Worm (Caenorhabditis elegans) whole organism, L4 larva: ENCODE results near the gene nspg-7.2.

Source experiments
- F10B5.3 ChIP-seq: sonication (generic microtip); optimal IDR thresholded peaks from 2 replicates; lab custom pipeline; 2016; ENCODE audit warnings: mild to moderate bottlenecking, missing genetic modification characterization, missing compliant biosample characterization
- T26A8.4 ChIP-seq: fragments of 200-800 bp; sonication (Bioruptor generic); IDR thresholded peaks from 2 replicates; pipeline ENCODE4 v1.3.6; 2022; ENCODE audit warnings: missing genetic modification characterization, missing compliant biosample characterization
- Y105C5A.15 ChIP-seq: fragments of 200-800 bp; sonication (Bioruptor generic); IDR thresholded peaks from 2 replicates; pipeline ENCODE4 v1.3.6; 2022; ENCODE audit warnings: missing genetic modification characterization, missing compliant biosample characterization
- ZK337.2 ChIP-seq: fragments of 200-800 bp; sonication (Bioruptor generic); IDR thresholded peaks from 2 replicates; pipeline ENCODE4 v1.3.6; 2022; ENCODE audit warnings: missing genetic modification reagents, missing genetic modification characterization, missing compliant biosample characterization
- aha-1 ChIP-seq: fragments of 150-350 bp; peaks from one replicate; lab custom pipeline; 2014; ENCODE audit warnings: missing biosample characterization, missing genetic modification characterization
- ceh-20 ChIP-seq: fragments of 200-800 bp; sonication (Bioruptor generic); IDR thresholded peaks from 2 replicates; pipeline ENCODE4 v1.3.6; 2022; ENCODE audit warnings: missing genetic modification reagents, missing genetic modification characterization, missing compliant biosample characterization
- ceh-28 ChIP-seq: fragments of 150-350 bp; optimal IDR thresholded peaks from 2 replicates; lab custom pipeline; 2014; ENCODE audit warnings: missing biosample characterization, missing genetic modification reagents, missing genetic modification characterization
- daf-19 ChIP-seq: fragments of 200-800 bp; sonication (Bioruptor generic); conservative IDR thresholded peaks from 2 replicates; pipeline ENCODE4 v1.3.6; 2022; ENCODE audit warnings: missing genetic modification characterization, missing compliant biosample characterization
- dmd-6 ChIP-seq: fragments of 200-800 bp; sonication (Bioruptor generic); IDR thresholded peaks from 2 replicates; pipeline ENCODE4 v1.3.6; 2022; ENCODE audit warnings: missing genetic modification reagents, missing genetic modification characterization, missing compliant biosample characterization
- dpl-1 ChIP-seq: fragments of 150-350 bp; optimal IDR thresholded peaks from 2 replicates; lab custom pipeline; 2014; ENCODE audit warnings: missing biosample characterization, missing genetic modification reagents, missing genetic modification characterization
- dve-1 ChIP-seq: sonication (generic microtip); optimal IDR thresholded peaks from 2 replicates; lab custom pipeline; 2017; ENCODE audit warnings: antibody characterized with exemption, mild to moderate bottlenecking, missing genetic modification characterization, missing compliant biosample characterization; ENCODE audit not compliant: insufficient read depth
- egl-27 ChIP-seq: sonication (generic microtip); optimal IDR thresholded peaks from 3 replicates; lab custom pipeline; 2017; ENCODE audit warnings: missing biosample characterization, missing genetic modification reagents, missing genetic modification characterization
- hlh-30 ChIP-seq: sonication (generic microtip); optimal IDR thresholded peaks from 2 replicates; lab custom pipeline; 2017; ENCODE audit warnings: antibody characterized with exemption, mild to moderate bottlenecking, missing genetic modification characterization, missing compliant biosample characterization; ENCODE audit not compliant: insufficient read depth
- hmg-1.1 ChIP-seq: fragments of 200-800 bp; sonication (Bioruptor generic); IDR thresholded peaks from 2 replicates; pipeline ENCODE4 v1.3.6; 2022; ENCODE audit warnings: missing genetic modification reagents, missing genetic modification characterization, missing compliant biosample characterization
- jun-1 ChIP-seq: fragments of 150-350 bp; optimal IDR thresholded peaks from 2 replicates; lab custom pipeline; 2014; ENCODE audit warnings: missing biosample characterization, missing genetic modification reagents, missing genetic modification characterization
- lim-7 ChIP-seq: fragments of 200-800 bp; sonication (Bioruptor generic); IDR thresholded peaks from 2 replicates; pipeline ENCODE4 v1.3.6; 2022; ENCODE audit warnings: missing genetic modification characterization, missing compliant biosample characterization
- lin-13 ChIP-seq: fragments of 150-350 bp; optimal IDR thresholded peaks from 2 replicates; lab custom pipeline; 2014; ENCODE audit warnings: missing biosample characterization, missing genetic modification reagents, missing genetic modification characterization
- lin-38 ChIP-seq: fragments of 200-800 bp; sonication (Bioruptor generic); IDR thresholded peaks from 2 replicates; pipeline ENCODE4 v1.3.6; 2022; ENCODE audit warnings: missing genetic modification reagents, missing genetic modification characterization, missing compliant biosample characterization
- lsy-2 ChIP-seq, 2 experiments: fragments of 150-350 bp in 1 of 2; sonication (generic microtip) in 1 of 2; optimal IDR thresholded peaks; 2 replicates each; lab custom pipeline; 2014 to 2017; ENCODE audit warnings: missing biosample characterization in 2 of 2, missing genetic modification characterization in 2 of 2
- mep-1 ChIP-seq: fragments of 150-350 bp; sonication (generic microtip); optimal IDR thresholded peaks from 3 replicates; lab custom pipeline; 2014; ENCODE audit warnings: missing biosample characterization, missing genetic modification characterization
- mes-2 ChIP-seq: sonication (generic microtip); optimal IDR thresholded peaks from 2 replicates; lab custom pipeline; 2016; ENCODE audit warnings: missing genotype, mild to moderate bottlenecking, missing genetic modification characterization, missing compliant biosample characterization; ENCODE audit not compliant: poor library complexity, severe bottlenecking
- mxl-3 ChIP-seq: fragments of 200-800 bp; sonication (Bioruptor generic); optimal IDR thresholded peaks from 2 replicates; lab custom pipeline; 2018; ENCODE audit warnings: mild to moderate bottlenecking, missing genetic modification characterization, missing compliant biosample characterization
- nhr-6 ChIP-seq: fragments of 150-350 bp; optimal IDR thresholded peaks from 2 replicates; lab custom pipeline; 2014; ENCODE audit warnings: missing biosample characterization, missing genetic modification characterization
- rbr-2 ChIP-seq: sonication (generic microtip); optimal IDR thresholded peaks from 2 replicates; lab custom pipeline; 2016; ENCODE audit warnings: missing genotype, missing genetic modification characterization, missing compliant biosample characterization
- set-16 ChIP-seq: fragments of 200-800 bp; sonication (Bioruptor generic); IDR thresholded peaks from 2 replicates; pipeline ENCODE4 v1.3.6; 2022; ENCODE audit warnings: missing genetic modification reagents, missing genetic modification characterization, missing compliant biosample characterization
- tra-1 ChIP-seq: fragments of 200-800 bp; sonication (Bioruptor generic); IDR thresholded peaks from 2 replicates; pipeline ENCODE4 v1.3.6; 2022; ENCODE audit warnings: missing genetic modification reagents, missing genetic modification characterization, missing compliant biosample characterization
- unc-62 ChIP-seq, 3 experiments: fragments of 150-350 bp in 1 of 3; sonication (generic microtip); optimal IDR thresholded peaks in 2 of 3; peaks in 1 of 3; 1 replicate in 1 of 3; 2 replicates in 2 of 3; lab custom pipeline; 2014 to 2017; ENCODE audit warnings: missing biosample characterization in 3 of 3, missing genetic modification characterization in 3 of 3, missing genetic modification reagents in 3 of 3, missing genotype in 1 of 3
- zfp-3 ChIP-seq: fragments of 200-800 bp; sonication (Bioruptor generic); conservative IDR thresholded peaks from 2 replicates; pipeline ENCODE4 v1.3.6; 2022; ENCODE audit warnings: missing genetic modification reagents, missing genetic modification characterization, missing compliant biosample characterization
- zip-11 ChIP-seq: fragments of 200-800 bp; sonication (Bioruptor generic); IDR thresholded peaks from 2 replicates; pipeline ENCODE4 v1.3.6; 2022; ENCODE audit warnings: missing genetic modification characterization, missing compliant biosample characterization
- zip-2 ChIP-seq: fragments of 150-350 bp; optimal IDR thresholded peaks from 2 replicates; lab custom pipeline; 2014; ENCODE audit warnings: missing biosample characterization, missing genetic modification characterization
- ztf-11 ChIP-seq: fragments of 150-350 bp; optimal IDR thresholded peaks from 2 replicates; lab custom pipeline; 2014; ENCODE audit warnings: missing biosample characterization, missing genetic modification characterization

nspg-7.2 gene

DNA sequence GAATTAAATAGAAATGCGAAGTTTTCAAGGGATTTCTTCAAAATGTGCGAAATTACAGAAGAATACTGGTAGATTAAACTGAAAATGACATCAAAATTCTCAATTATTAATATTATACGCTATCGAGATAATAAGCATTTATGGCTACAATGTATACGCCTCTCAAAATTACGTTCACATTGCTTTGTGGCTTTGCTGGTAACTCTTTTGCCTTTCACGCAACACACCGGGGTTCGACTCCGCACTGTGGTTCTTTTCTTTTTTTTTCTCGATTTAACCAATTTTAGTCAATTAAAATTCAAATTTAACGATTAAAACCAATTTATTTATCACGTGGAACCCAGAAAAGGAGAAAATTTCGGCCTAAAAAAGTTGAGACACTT lies 9.2 kb downstream of the nspg-7.2 start (continued):
- TF ChIP-seq zfp-3 (GFP tag; lab: Robert Waterston, UW) (0 out of 2 replicates have a peak, but pooled peaks have one; percentile 7), ztf-11 (no peak), nhr-6 (tag; lab: Kevin White, UChicago) (no peak), T26A8.4 (peak; percentile 74), lim-7 (peak; percentile 93), zip-11 (GFP tag; lab: Robert Waterston, UW) (no peak)

DNA sequence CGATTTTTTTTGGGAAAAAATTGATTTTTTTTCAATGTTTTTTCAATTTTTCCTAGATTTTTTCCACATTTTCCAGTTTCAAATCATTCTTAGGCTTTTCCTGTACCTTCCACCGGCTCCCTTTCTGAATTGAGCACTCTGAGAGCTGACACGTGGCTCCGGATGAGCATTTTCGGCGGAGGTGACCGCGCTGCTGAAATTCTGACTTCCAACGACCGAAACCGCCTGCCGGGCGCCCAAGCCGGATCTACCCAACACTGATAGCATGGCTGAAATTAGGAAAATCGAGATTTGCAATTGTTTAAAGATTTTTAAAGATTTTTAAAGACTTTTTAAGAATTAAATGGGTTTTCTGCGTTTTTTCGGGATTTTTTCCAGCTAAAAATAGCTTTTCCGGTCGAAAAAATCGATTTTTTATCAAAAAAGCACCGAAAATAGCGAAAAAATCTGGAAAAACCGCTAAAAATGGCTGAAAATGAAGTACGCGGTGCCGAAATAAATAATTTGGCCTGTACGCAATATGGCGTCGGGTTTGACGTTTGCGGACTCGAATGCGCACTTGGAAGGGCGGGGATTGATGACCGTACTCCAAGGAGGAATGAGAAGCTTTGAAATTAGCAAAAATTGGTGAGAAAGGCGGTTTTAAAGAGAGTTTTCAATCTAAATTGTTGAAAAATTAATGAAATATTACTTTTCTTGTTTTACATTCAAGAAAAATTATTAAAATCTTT lies 9.7 kb downstream of the nspg-7.2 start, which contains the start of gene nduf-9:
nduf-9 (minus strand) TSS at position 269 of the 731 bp plus-strand sequence.
- TF ChIP-seq daf-19 (GFP tag; lab: Robert Waterston, UW) (no peak), dpl-1 (GFP tag; lab: Kevin White, UChicago) (peak; percentile 49), aha-1 (tag; lab: Kevin White, UChicago) (peak; percentile 53), egl-27 (tag; lab: Kevin White, UChicago) (no peak), lsy-2 (tag; optimal IDR thresholded peaks at IDR 0.05; lab: Kevin White, UChicago) (peak; percentile 30 to 95), lin-38 (GFP tag; lab: Robert Waterston, UW) (peak; percentile 9), unc-62 (GFP tag; optimal IDR thresholded peaks at IDR 0.05 in 1 of 2; lab: Kevin White, UChicago) (peak in 1 of 2 experiments; percentile 63), unc-62 (tag; optimal IDR thresholded peaks at IDR 0.05; lab: Kevin White, UChicago) (no peak), hmg-1.1 (GFP tag; lab: Robert Waterston, UW) (peak; percentile 8; the same call in 1 of the 2 replicates), hlh-30 (tag; lab: Kevin White, UChicago) (peak; percentile 11), zip-2 (tag; lab: Kevin White, UChicago) (no peak), set-16 (GFP tag; lab: Robert Waterston, UW) (peak; percentile 52; the same call in 1 of the 2 replicates), mes-2 (tag; lab: Kevin White, UChicago) (peak; percentile 83), rbr-2 (tag; lab: Kevin White, UChicago) (peak; percentile 6), dve-1 (tag; lab: Kevin White, UChicago) (no peak), lin-13 (GFP tag; lab: Kevin White, UChicago) (peak; percentile 29)

ce11 chrIII:3242379-3242778 lies 15.8 kb downstream of the nspg-7.2 start:
- TF ChIP-seq ceh-28 (tag; lab: Kevin White, UChicago) (peak; percentile 89), ceh-20 (no peak)
- TF ChIP-seq, all 104 proteins: peak for 1

- TF ChIP-seq jun-1 (tag; lab: Kevin White, UChicago) (no peak), mxl-3 (GFP tag; lab: Kevin White, UChicago) (no peak), ceh-28 (tag; lab: Kevin White, UChicago) (peak; percentile 57), dmd-6 (GFP tag; lab: Robert Waterston, UW) (no peak), F10B5.3 (no peak)
These were observed 16.3 kb downstream of the nspg-7.2 start for ce11 chrIII:3241943-3242342.

DNA sequence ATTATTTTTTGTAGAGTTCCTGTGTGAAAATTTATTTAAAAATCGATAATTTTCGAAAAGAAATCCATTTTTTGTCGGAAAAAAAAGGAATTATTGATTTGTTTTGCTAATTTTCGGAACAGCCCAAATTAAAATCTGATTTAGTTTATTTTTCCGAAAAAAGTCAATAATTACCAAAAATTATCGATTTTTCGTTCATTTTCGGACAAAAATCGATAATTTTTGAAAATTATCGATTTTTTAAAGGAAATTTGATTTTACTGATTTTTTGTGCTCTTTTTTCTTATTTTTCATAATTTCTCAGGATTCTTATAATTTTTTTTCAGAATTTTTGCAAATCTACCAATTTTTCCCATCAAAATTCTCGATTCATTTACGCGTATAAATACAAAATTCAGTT lies 16.8 kb downstream of the nspg-7.2 start:
- TF ChIP-seq ceh-28 (tag; lab: Kevin White, UChicago) (peak; percentile 31), tra-1 (GFP tag; lab: Robert Waterston, UW) (no peak), ZK337.2 (GFP tag; lab: Robert Waterston, UW) (no peak), Y105C5A.15 (GFP tag; lab: Robert Waterston, UW) (no peak), mep-1 (tag; lab: Kevin White, UChicago) (no peak)
